Comparison of ENCODE assay signal across 1 fruit fly cellular context in genomic region chr2L:3539412-3539743, dm6.
A peak's percentile ranks its signal among the peaks of the same experiment; 100 is the strongest.
TF ChIP-seq lines count a peak whose summit lies in the region.

No protein-coding gene starts in this region.

TF ChIP-seq in whole organism, embryonic, 481 proteins besides CTCF, POLR2A, EP300 and RAD21 (continued from another document):
- TF ChIP-seq sisA (GFP tag; IDR thresholded peaks at IDR 0.05; lab: Robert Waterston, UW): no peak
- no peak for TF ChIP-seq B-H1 (GFP tag; IDR thresholded peaks at IDR 0.05; lab: Robert Waterston, UW)
- peak; percentile 46; the same call in 1 of the 3 replicates for TF ChIP-seq CG6791 (GFP tag; IDR thresholded peaks at IDR 0.05; lab: Robert Waterston, UW; ENCODE audit: partially characterized antibody)
- TF ChIP-seq Deaf1 (tag; optimal IDR thresholded peaks at IDR 0.05; lab: Kevin White, UChicago): peak; percentile 90
- no peak for TF ChIP-seq Hsf (GFP tag; optimal IDR thresholded peaks at IDR 0.05; lab: Kevin White, UChicago)
- TF ChIP-seq oc (tag; optimal IDR thresholded peaks at IDR 0.05; lab: Kevin White, UChicago): no peak
- TF ChIP-seq Sox102F (GFP tag; optimal IDR thresholded peaks at IDR 0.05; lab: Kevin White, UChicago): no peak
- no peak for TF ChIP-seq Tbp (GFP tag; optimal IDR thresholded peaks at IDR 0.05; lab: Kevin White, UChicago)
- TF ChIP-seq CG15011 (GFP tag; optimal IDR thresholded peaks at IDR 0.05; lab: Kevin White, UChicago): no peak
- TF ChIP-seq sqz (GFP tag; optimal IDR thresholded peaks at IDR 0.05; lab: Kevin White, UChicago): no peak
- TF ChIP-seq sob (GFP tag; IDR thresholded peaks at IDR 0.05; lab: Robert Waterston, UW): peak; percentile 96
- TF ChIP-seq CG8089 (GFP tag; optimal IDR thresholded peaks at IDR 0.05; lab: Kevin White, UChicago): no peak
- no peak for TF ChIP-seq ftz-f1 (GFP tag; optimal IDR thresholded peaks at IDR 0.05; lab: Kevin White, UChicago)
- no peak for TF ChIP-seq CG6175 (GFP tag; IDR thresholded peaks at IDR 0.05; lab: Robert Waterston, UW)
- no peak for TF ChIP-seq Hand (GFP tag; optimal IDR thresholded peaks at IDR 0.05; lab: Kevin White, UChicago)
- no peak for TF ChIP-seq lov (optimal IDR thresholded peaks at IDR 0.05; lab: Kevin White, UChicago)
- no peak for TF ChIP-seq lov (GFP tag; IDR thresholded peaks at IDR 0.05; lab: Robert Waterston, UW)
- TF ChIP-seq CG1233 (GFP tag; optimal IDR thresholded peaks at IDR 0.05; lab: Kevin White, UChicago): no peak
- peak; percentile 69 for TF ChIP-seq CG1832 (GFP tag; optimal IDR thresholded peaks at IDR 0.05; lab: Kevin White, UChicago)
- no peak for TF ChIP-seq CG9215 (GFP tag; IDR thresholded peaks at IDR 0.05; lab: Robert Waterston, UW)
- TF ChIP-seq CG12236 (GFP tag; optimal IDR thresholded peaks at IDR 0.05; lab: Kevin White, UChicago): no peak
- no peak for TF ChIP-seq CG17568 (GFP tag; optimal IDR thresholded peaks at IDR 0.05; lab: Kevin White, UChicago)
- TF ChIP-seq vvl (GFP tag; IDR thresholded peaks at IDR 0.05; lab: Robert Waterston, UW): 0 out of 2 replicates have a peak, but pooled peaks have one; percentile 9
- TF ChIP-seq CG12659 (GFP tag; optimal IDR thresholded peaks at IDR 0.05; lab: Kevin White, UChicago): no peak
- no peak for TF ChIP-seq CG17829 (tag; optimal IDR thresholded peaks at IDR 0.05; lab: Kevin White, UChicago)
- no peak for TF ChIP-seq CkIIα-i1 (GFP tag; IDR thresholded peaks at IDR 0.05; lab: Robert Waterston, UW)
- 0 out of 2 replicates have a peak, but pooled peaks have one; percentile 27 for TF ChIP-seq CG4360 (GFP tag; IDR thresholded peaks at IDR 0.05; lab: Robert Waterston, UW)
- TF ChIP-seq cg (GFP tag; optimal IDR thresholded peaks at IDR 0.05; lab: Kevin White, UChicago): peak; percentile 72
- no peak for TF ChIP-seq stwl (tag; optimal IDR thresholded peaks at IDR 0.05; lab: Kevin White, UChicago)
- no peak for TF ChIP-seq sc (optimal IDR thresholded peaks at IDR 0.05; lab: Kevin White, UChicago)
- TF ChIP-seq sc (GFP tag; optimal IDR thresholded peaks at IDR 0.05; lab: Kevin White, UChicago): no peak
- TF ChIP-seq z (GFP tag; IDR thresholded peaks at IDR 0.05; lab: Robert Waterston, UW): peak; percentile 95
- TF ChIP-seq CG10321 (GFP tag; IDR thresholded peaks at IDR 0.05; lab: Robert Waterston, UW): peak; percentile 90
- no peak for TF ChIP-seq Dref (GFP tag; IDR thresholded peaks at IDR 0.05; lab: Robert Waterston, UW)
- TF ChIP-seq CG2712 (tag; optimal IDR thresholded peaks at IDR 0.05; lab: Kevin White, UChicago): no peak
- TF ChIP-seq CG4328 (GFP tag; optimal IDR thresholded peaks at IDR 0.05; lab: Kevin White, UChicago): no peak
- TF ChIP-seq Six4 (GFP tag; optimal IDR thresholded peaks at IDR 0.05; lab: Kevin White, UChicago): no peak
- no peak for TF ChIP-seq zen2 (GFP tag; IDR thresholded peaks at IDR 0.05; lab: Robert Waterston, UW; ENCODE audit: partially characterized antibody)
- no peak for TF ChIP-seq Dip2 (GFP tag; IDR thresholded peaks at IDR 0.05; lab: Robert Waterston, UW)
- TF ChIP-seq CG32532 (GFP tag; IDR thresholded peaks at IDR 0.05; lab: Robert Waterston, UW): no peak
- no peak for TF ChIP-seq HmgD (GFP tag; optimal IDR thresholded peaks at IDR 0.05; lab: Kevin White, UChicago)
- TF ChIP-seq CG15479 (GFP tag; optimal IDR thresholded peaks at IDR 0.05; lab: Kevin White, UChicago): peak; percentile 33
- TF ChIP-seq fd64A (GFP tag; optimal IDR thresholded peaks at IDR 0.05; lab: Kevin White, UChicago): no peak
- TF ChIP-seq E2f1 (GFP tag; IDR thresholded peaks at IDR 0.05; lab: Robert Waterston, UW): no peak
- TF ChIP-seq CG17361 (GFP tag; IDR thresholded peaks at IDR 0.05; lab: Robert Waterston, UW): no peak
- no peak for TF ChIP-seq dati (GFP tag; IDR thresholded peaks at IDR 0.05; lab: Robert Waterston, UW)
- no peak for TF ChIP-seq lmd (GFP tag; IDR thresholded peaks at IDR 0.05; lab: Robert Waterston, UW)
